Worm (Caenorhabditis elegans): ENCODE results near the gene sru-29.

sru-29 gene

ce11 chrV:9791332-9791731 lies 19.9 kb upstream of the sru-29 start, which contains the start of gene lipl-2:
Gene lipl-2, plus strand, starts transcription at chrV:9791567.
- TF ChIP-seq crh-2 (tag; optimal IDR thresholded peaks at IDR 0.05) (peak; percentile 25), gmeb-1 (tag; optimal IDR thresholded peaks at IDR 0.05) (no peak), lin-39 (tag; optimal IDR thresholded peaks at IDR 0.05) (no peak), fos-1 (tag; optimal IDR thresholded peaks at IDR 0.05) (peak; percentile 26), elt-1 (tag; optimal IDR thresholded peaks at IDR 0.05) (no peak), aly-2 (tag; optimal IDR thresholded peaks at IDR 0.05) (no peak), sma-9 (GFP tag; optimal IDR thresholded peaks at IDR 0.05) (peak; percentile 31), sma-9 (tag; optimal IDR thresholded peaks at IDR 0.05) (no peak), nhr-237 (tag; optimal IDR thresholded peaks at IDR 0.05) (no peak), alr-1 (tag; optimal IDR thresholded peaks at IDR 0.05) (no peak), blmp-1 (tag; optimal IDR thresholded peaks at IDR 0.05; ENCODE audit: insufficient read depth) (no peak)

ce11 chrV:9794997-9795396 lies 16.3 kb upstream of the sru-29 start:
- TF ChIP-seq ama-1 (optimal IDR thresholded peaks at IDR 0.05) (no peak), nhr-12 (tag; optimal IDR thresholded peaks at IDR 0.05) (no peak), blmp-1 (tag; optimal IDR thresholded peaks at IDR 0.05; ENCODE audit: insufficient read depth) (no peak), peb-1 (tag; optimal IDR thresholded peaks at IDR 0.05) (no peak), sma-9 (GFP tag; optimal IDR thresholded peaks at IDR 0.05) (peak; percentile 9), sma-9 (tag; optimal IDR thresholded peaks at IDR 0.05) (no peak), lin-39 (tag; optimal IDR thresholded peaks at IDR 0.05) (no peak), F13H6.1 (tag; optimal IDR thresholded peaks at IDR 0.05) (no peak), nhr-25 (tag; optimal IDR thresholded peaks at IDR 0.05) (no peak)

- TF ChIP-seq mdl-1 (tag; optimal IDR thresholded peaks at IDR 0.05) (no peak), egl-27 (tag; optimal IDR thresholded peaks at IDR 0.05) (no peak), lsy-2 (tag; optimal IDR thresholded peaks at IDR 0.05) (no peak), lin-11 (tag; optimal IDR thresholded peaks at IDR 0.05) (peak; percentile 20), nhr-12 (tag; optimal IDR thresholded peaks at IDR 0.05) (no peak), gmeb-1 (tag; optimal IDR thresholded peaks at IDR 0.05) (no peak), mab-5 (tag; optimal IDR thresholded peaks at IDR 0.05) (no peak), crh-2 (tag; optimal IDR thresholded peaks at IDR 0.05) (no peak)
These were observed 15.3 kb upstream of the sru-29 start for ce11 chrV:9796002-9796401.

- TF ChIP-seq R02D3.7 (tag; optimal IDR thresholded peaks at IDR 0.05) (no peak), mbf-1 (tag; optimal IDR thresholded peaks at IDR 0.05) (no peak), ztf-1 (GFP tag; conservative IDR thresholded peaks at IDR 0.05) (no peak), zag-1 (tag; optimal IDR thresholded peaks at IDR 0.05) (no peak), nhr-21 (tag; optimal IDR thresholded peaks at IDR 0.05) (no peak)
These were observed 14.7 kb upstream of the sru-29 start, which contains the start of gene F46B6.9 for ce11 chrV:9796562-9796961. Gene F46B6.9, plus strand, starts transcription at chrV:9796862.

ce11 chrV:9798212-9798611 lies 13.0 kb upstream of the sru-29 start:
- TF ChIP-seq unc-39 (tag; optimal IDR thresholded peaks at IDR 0.05), result no peak
- no peak for TF ChIP-seq sem-4 (tag; optimal IDR thresholded peaks at IDR 0.05)
- no peak for TF ChIP-seq sma-3 (GFP tag; optimal IDR thresholded peaks at IDR 0.05)
- no peak for TF ChIP-seq mdl-1 (tag; optimal IDR thresholded peaks at IDR 0.05)
- TF ChIP-seq fos-1 (tag; optimal IDR thresholded peaks at IDR 0.05), result no peak
- TF ChIP-seq nhr-77 (tag; optimal IDR thresholded peaks at IDR 0.05), result no peak
- no peak for TF ChIP-seq ZK546.5 (tag; optimal IDR thresholded peaks at IDR 0.05)
- TF ChIP-seq ceh-82 (tag; optimal IDR thresholded peaks at IDR 0.05), result no peak
- no peak for TF ChIP-seq mbf-1 (tag; optimal IDR thresholded peaks at IDR 0.05)
- no peak for TF ChIP-seq peb-1 (tag; optimal IDR thresholded peaks at IDR 0.05)
- TF ChIP-seq nhr-10 (tag; optimal IDR thresholded peaks at IDR 0.05), result no peak
- TF ChIP-seq nhr-237 (tag; optimal IDR thresholded peaks at IDR 0.05), result no peak
- TF ChIP-seq Y55F3AM.14 (GFP tag; optimal IDR thresholded peaks at IDR 0.05), result no peak
- no peak for TF ChIP-seq aly-2 (tag; optimal IDR thresholded peaks at IDR 0.05)
- no peak for TF ChIP-seq F13H6.1 (tag; optimal IDR thresholded peaks at IDR 0.05)
- no peak for TF ChIP-seq alr-1 (tag; optimal IDR thresholded peaks at IDR 0.05)
- TF ChIP-seq nhr-21 (tag; optimal IDR thresholded peaks at IDR 0.05), result no peak
- no peak for TF ChIP-seq R02D3.7 (tag; optimal IDR thresholded peaks at IDR 0.05)
- TF ChIP-seq ztf-11 (tag; optimal IDR thresholded peaks at IDR 0.05), result no peak
